Fruit fly (Drosophila melanogaster): ENCODE data around the gene CG5958.

dm6 chr2L:7409007-7409406 is 24.3 kb downstream of the CG5958 start:
- TF ChIP-seq CG16779 (GFP tag; IDR thresholded peaks at IDR 0.05) = no peak
- no peak for TF ChIP-seq usp (GFP tag; optimal IDR thresholded peaks at IDR 0.05)
- TF ChIP-seq Side (GFP tag; optimal IDR thresholded peaks at IDR 0.05) = no peak
